Worm (Caenorhabditis elegans) whole organism, L1 larva: ENCODE data around the gene R02F2.7.

Source experiments
- C16A3.4 ChIP-seq: fragments of 150-350 bp; optimal IDR thresholded peaks from 2 replicates; lab custom pipeline; 2014; ENCODE audit warnings: missing biosample characterization, missing genetic modification characterization
- C34B4.2 ChIP-seq: sonication (generic microtip); optimal IDR thresholded peaks from 2 replicates; lab custom pipeline; 2017; ENCODE audit warnings: mild to moderate bottlenecking, missing genetic modification characterization, missing compliant biosample characterization
- F16B12.6 ChIP-seq: fragments of 150-350 bp; optimal IDR thresholded peaks from 2 replicates; lab custom pipeline; 2014; ENCODE audit warnings: missing biosample characterization, missing genetic modification characterization
- aly-2 ChIP-seq: fragments of 150-350 bp; optimal IDR thresholded peaks from 2 replicates; lab custom pipeline; 2014; ENCODE audit warnings: missing biosample characterization, missing genetic modification characterization
- ama-1 ChIP-seq: fragments of 150-350 bp; optimal IDR thresholded peaks from 2 replicates; lab custom pipeline; 2014
- ceh-63 ChIP-seq: fragments of 200-800 bp; sonication (Bioruptor generic); optimal IDR thresholded peaks from 2 replicates; lab custom pipeline; 2018; ENCODE audit warnings: mild to moderate bottlenecking, missing genetic modification characterization, missing compliant biosample characterization
- ceh-82 ChIP-seq, 3 experiments: fragments of 150-350 bp in 1 of 3; sonication (generic microtip) in 2 of 3; optimal IDR thresholded peaks; 2 replicates each; lab custom pipeline; 2014 to 2017; ENCODE audit warnings: missing biosample characterization in 3 of 3, missing genetic modification characterization in 3 of 3
- ceh-88 ChIP-seq: fragments of 200-800 bp; sonication (Bioruptor generic); IDR thresholded peaks from 2 replicates; pipeline ENCODE4 v1.3.6; 2022; ENCODE audit warnings: missing genetic modification characterization, missing compliant biosample characterization
- ces-1 ChIP-seq: fragments of 150-350 bp; optimal IDR thresholded peaks from 2 replicates; lab custom pipeline; 2014; ENCODE audit warnings: missing biosample characterization, missing genetic modification reagents, missing genetic modification characterization
- dpl-1 ChIP-seq, 3 experiments: fragments of 150-350 bp in 2 of 3; sonication (generic microtip) in 1 of 3; optimal IDR thresholded peaks; 2 replicates each; lab custom pipeline; 2014 to 2017; ENCODE audit warnings: missing biosample characterization in 3 of 3, missing genetic modification characterization in 3 of 3, missing genetic modification reagents in 3 of 3
- efl-1 ChIP-seq, 4 experiments: fragments of 150-350 bp; optimal IDR thresholded peaks in 3 of 4; peaks in 1 of 4; 1 replicate in 1 of 4; 2 replicates in 3 of 4; lab custom pipeline; 2014; ENCODE audit warnings: missing biosample characterization in 2 of 4, missing genetic modification characterization in 2 of 4, missing genetic modification reagents in 2 of 4
- egl-27 ChIP-seq, 2 experiments: fragments of 150-350 bp in 1 of 2; sonication (generic microtip); optimal IDR thresholded peaks; 3 replicates each; lab custom pipeline; 2017 to 2018; ENCODE audit warnings: missing biosample characterization in 2 of 2, missing genetic modification characterization in 2 of 2, missing genetic modification reagents in 2 of 2
- elt-2 ChIP-seq: sonication (generic microtip); optimal IDR thresholded peaks from 2 replicates; lab custom pipeline; 2016; ENCODE audit warnings: missing genetic modification characterization, mild to moderate bottlenecking, inconsistent platforms, missing compliant biosample characterization, missing genetic modification reagents
- fkh-10 ChIP-seq: sonication (generic microtip); optimal IDR thresholded peaks from 2 replicates; lab custom pipeline; 2017; ENCODE audit warnings: missing biosample characterization, missing genetic modification reagents, missing genetic modification characterization
- fkh-4 ChIP-seq: sonication (generic microtip); optimal IDR thresholded peaks from 2 replicates; lab custom pipeline; 2016; ENCODE audit warnings: missing compliant biosample characterization, missing genetic modification characterization, borderline replicate concordance
- fkh-8 ChIP-seq: sonication (generic microtip); optimal IDR thresholded peaks from 2 replicates; lab custom pipeline; 2016; ENCODE audit warnings: mild to moderate bottlenecking, missing genetic modification characterization, missing compliant biosample characterization
- fos-1 ChIP-seq: fragments of 150-350 bp; optimal IDR thresholded peaks from 2 replicates; lab custom pipeline; 2014; ENCODE audit warnings: missing biosample characterization, missing genetic modification characterization
- irx-1 ChIP-seq: sonication (generic microtip); optimal IDR thresholded peaks from 2 replicates; lab custom pipeline; 2016; ENCODE audit warnings: missing genetic modification characterization, missing compliant biosample characterization
- lin-13 ChIP-seq: fragments of 150-350 bp; optimal IDR thresholded peaks from 2 replicates; lab custom pipeline; 2014; ENCODE audit warnings: missing biosample characterization, missing genetic modification reagents, missing genetic modification characterization
- lin-14 ChIP-seq: fragments of 200-800 bp; sonication (Bioruptor generic); optimal IDR thresholded peaks from 2 replicates; lab custom pipeline; 2018; ENCODE audit warnings: mild to moderate bottlenecking, missing genetic modification characterization, moderate library complexity, missing compliant biosample characterization
- lin-35 ChIP-seq, 2 experiments: fragments of 150-350 bp; optimal IDR thresholded peaks; 2 replicates each; lab custom pipeline; 2014; ENCODE audit warnings: missing biosample characterization in 2 of 2, missing genetic modification characterization in 2 of 2, missing genetic modification reagents in 2 of 2
- lir-3 ChIP-seq: sonication (generic microtip); optimal IDR thresholded peaks from 2 replicates; lab custom pipeline; 2016; ENCODE audit warnings: mild to moderate bottlenecking, missing genetic modification characterization, moderate library complexity, missing compliant biosample characterization; ENCODE audit not compliant: poor library complexity
- lsy-2 ChIP-seq, 2 experiments: fragments of 150-350 bp; optimal IDR thresholded peaks; 2 replicates each; lab custom pipeline; 2014; ENCODE audit warnings: missing biosample characterization in 2 of 2, missing genetic modification characterization in 2 of 2
- mdl-1 ChIP-seq, 2 experiments: fragments of 150-350 bp; optimal IDR thresholded peaks; 2 replicates each; lab custom pipeline; 2014 to 2017; ENCODE audit warnings: missing biosample characterization in 2 of 2, missing genetic modification characterization in 2 of 2, inconsistent platforms in 1 of 2
- mep-1 ChIP-seq: fragments of 150-350 bp; optimal IDR thresholded peaks from 2 replicates; lab custom pipeline; 2014; ENCODE audit warnings: missing biosample characterization, missing genetic modification characterization
- nhr-19 ChIP-seq: fragments of 200-800 bp; sonication (Bioruptor generic); conservative IDR thresholded peaks from 2 replicates; pipeline ENCODE4 v1.3.6; 2022; ENCODE audit warnings: missing genetic modification characterization, missing compliant biosample characterization
- nhr-237 ChIP-seq: fragments of 150-350 bp; optimal IDR thresholded peaks from 2 replicates; lab custom pipeline; 2014; ENCODE audit warnings: missing biosample characterization, missing genetic modification characterization
- nhr-47 ChIP-seq: sonication (generic microtip); optimal IDR thresholded peaks from 2 replicates; lab custom pipeline; 2016; ENCODE audit warnings: mild to moderate bottlenecking, missing genetic modification characterization, moderate library complexity, missing compliant biosample characterization
- nhr-71 ChIP-seq: sonication (generic microtip); optimal IDR thresholded peaks from 2 replicates; lab custom pipeline; 2016; ENCODE audit warnings: mild to moderate bottlenecking, missing genetic modification characterization, moderate library complexity, missing compliant biosample characterization
- nhr-76 ChIP-seq: sonication (generic microtip); optimal IDR thresholded peaks from 2 replicates; lab custom pipeline; 2017; ENCODE audit warnings: missing biosample characterization, missing genetic modification characterization
- nhr-77 ChIP-seq: fragments of 150-350 bp; optimal IDR thresholded peaks from 2 replicates; lab custom pipeline; 2014; ENCODE audit warnings: missing biosample characterization, missing genetic modification characterization
- nhr-85 ChIP-seq: sonication (generic microtip); peaks from one replicate; lab custom pipeline; 2016; ENCODE audit warnings: missing genetic modification characterization, inconsistent platforms, missing compliant biosample characterization
- pax-3 ChIP-seq: fragments of 200-800 bp; sonication (Bioruptor generic); optimal IDR thresholded peaks from 2 replicates; lab custom pipeline; 2018; ENCODE audit warnings: mild to moderate bottlenecking, missing genetic modification characterization, moderate library complexity, missing compliant biosample characterization
- skn-1 ChIP-seq: fragments of 150-350 bp; optimal IDR thresholded peaks from 2 replicates; lab custom pipeline; 2014; ENCODE audit warnings: missing biosample characterization, missing genetic modification characterization
- snpc-4 ChIP-seq: fragments of 150-350 bp; optimal IDR thresholded peaks from 2 replicates; lab custom pipeline; 2014; ENCODE audit warnings: missing biosample characterization, missing genetic modification characterization
- snu-23 ChIP-seq: sonication (generic microtip); optimal IDR thresholded peaks from 2 replicates; lab custom pipeline; 2016; ENCODE audit warnings: missing genetic modification characterization, missing compliant biosample characterization
- sup-37 ChIP-seq: fragments of 200-800 bp; sonication (Bioruptor generic); optimal IDR thresholded peaks from 2 replicates; lab custom pipeline; 2018; ENCODE audit warnings: mild to moderate bottlenecking, missing genetic modification characterization, missing compliant biosample characterization
- swsn-7 ChIP-seq: sonication (generic microtip); optimal IDR thresholded peaks from 2 replicates; lab custom pipeline; 2016; ENCODE audit warnings: missing genetic modification characterization, missing compliant biosample characterization
- tbx-2 ChIP-seq: sonication (generic microtip); optimal IDR thresholded peaks from 2 replicates; lab custom pipeline; 2016; ENCODE audit warnings: missing genetic modification characterization, missing compliant biosample characterization
- unc-130 ChIP-seq: fragments of 150-350 bp; optimal IDR thresholded peaks from 2 replicates; lab custom pipeline; 2017; ENCODE audit warnings: missing biosample characterization, missing genetic modification characterization, inconsistent platforms
- unc-30 ChIP-seq: sonication (generic microtip); optimal IDR thresholded peaks from 2 replicates; lab custom pipeline; 2017; ENCODE audit warnings: missing biosample characterization, missing genetic modification characterization
- unc-86 ChIP-seq: sonication (generic microtip); optimal IDR thresholded peaks from 2 replicates; lab custom pipeline; 2016; ENCODE audit warnings: missing genetic modification characterization, missing compliant biosample characterization
- xbp-1 ChIP-seq: sonication (generic microtip); optimal IDR thresholded peaks from 2 replicates; lab custom pipeline; 2016; ENCODE audit warnings: missing genetic modification characterization, missing compliant biosample characterization
- ztf-11 ChIP-seq, 2 experiments: sonication (generic microtip); optimal IDR thresholded peaks; 2 replicates each; lab custom pipeline; 2016 to 2017; ENCODE audit warnings: missing genetic modification characterization in 2 of 2, missing biosample characterization in 1 of 2, missing compliant biosample characterization in 1 of 2

R02F2.7 gene

ce11 chrIII:5505474-5506022 is 22.0 kb upstream of the R02F2.7 start:
- no peak for TF ChIP-seq unc-30
- no peak for TF ChIP-seq C16A3.4
- TF ChIP-seq ces-1: no peak
- TF ChIP-seq ztf-11 (tag; optimal IDR thresholded peaks at IDR 0.05; lab: Kevin White, UChicago): no peak
- TF ChIP-seq efl-1 (optimal IDR thresholded peaks at IDR 0.05; lab: Kevin White, UChicago): no peak
- peak in 1 of 2 experiments; percentile 90 for TF ChIP-seq efl-1 (GFP tag; optimal IDR thresholded peaks at IDR 0.05 in 1 of 2; lab: Kevin White, UChicago)
- TF ChIP-seq lir-3 (tag; lab: Kevin White, UChicago): peak; percentile 5
- TF ChIP-seq fkh-4 (tag; lab: Kevin White, UChicago): no peak
- no peak for TF ChIP-seq nhr-76 (tag; lab: Kevin White, UChicago)
- peak; percentile 76 for TF ChIP-seq aly-2 (tag; lab: Kevin White, UChicago)
- TF ChIP-seq, all 84 proteins: peak for 3

ce11 chrIII:5504725-5505473 is 21.3 kb upstream of the R02F2.7 start:
- TF ChIP-seq irx-1 (no peak), aly-2 (tag; lab: Kevin White, UChicago) (no peak), egl-27 (tag; optimal IDR thresholded peaks at IDR 0.05; lab: Kevin White, UChicago) (no peak), C34B4.2 (tag; lab: Kevin White, UChicago) (no peak), ceh-88 (no peak), nhr-85 (tag; lab: Kevin White, UChicago) (peak; percentile 64), efl-1 (optimal IDR thresholded peaks at IDR 0.05; lab: Kevin White, UChicago) (no peak), efl-1 (GFP tag; optimal IDR thresholded peaks at IDR 0.05 in 1 of 2; lab: Kevin White, UChicago) (peak in 1 of 2 experiments; percentile 92), swsn-7 (tag; lab: Kevin White, UChicago) (no peak), ama-1 (lab: Kevin White, UChicago) (peak; percentile 7), snpc-4 (no peak), fkh-10 (GFP tag; lab: Kevin White, UChicago) (no peak)

- TF ChIP-seq skn-1 (tag; lab: Kevin White, UChicago): peak; percentile 46
- TF ChIP-seq efl-1 (optimal IDR thresholded peaks at IDR 0.05; lab: Kevin White, UChicago): peak; percentile 62
- peak; percentile 57 to 96 for TF ChIP-seq efl-1 (GFP tag; optimal IDR thresholded peaks at IDR 0.05 in 1 of 2; lab: Kevin White, UChicago)
- TF ChIP-seq nhr-47 (tag; lab: Kevin White, UChicago): peak; percentile 64
- peak; percentile 90 for TF ChIP-seq nhr-85 (tag; lab: Kevin White, UChicago)
- TF ChIP-seq elt-2 (tag; lab: Kevin White, UChicago): no peak
- TF ChIP-seq tbx-2 (tag; lab: Kevin White, UChicago): no peak
- TF ChIP-seq lin-35 (GFP tag; optimal IDR thresholded peaks at IDR 0.05; lab: Kevin White, UChicago): peak; percentile 59 to 70
- TF ChIP-seq mdl-1 (tag; optimal IDR thresholded peaks at IDR 0.05; lab: Kevin White, UChicago): peak in 1 of 2 experiments; percentile 33
- TF ChIP-seq ceh-63 (GFP tag; lab: Kevin White, UChicago): no peak
- TF ChIP-seq nhr-77 (tag; lab: Kevin White, UChicago): peak; percentile 49
- peak; percentile 61 for TF ChIP-seq fos-1 (tag; lab: Kevin White, UChicago)
- peak; percentile 13 for TF ChIP-seq C16A3.4
- peak; percentile 26 to 64 (median 55) for TF ChIP-seq ceh-82 (tag; optimal IDR thresholded peaks at IDR 0.05; lab: Kevin White, UChicago)
- TF ChIP-seq nhr-71: peak; percentile 77
- peak; percentile 63 for TF ChIP-seq pax-3
- TF ChIP-seq nhr-76 (tag; lab: Kevin White, UChicago): no peak
- TF ChIP-seq lsy-2 (tag; optimal IDR thresholded peaks at IDR 0.05; lab: Kevin White, UChicago): peak; percentile 54 to 60
- TF ChIP-seq unc-86 (tag; lab: Kevin White, UChicago): no peak
- TF ChIP-seq fkh-8: peak; percentile 48
- peak; percentile 12 for TF ChIP-seq unc-130 (tag; lab: Kevin White, UChicago)
- peak; percentile 86 for TF ChIP-seq aly-2 (tag; lab: Kevin White, UChicago)
- TF ChIP-seq F16B12.6: no peak
- TF ChIP-seq swsn-7 (tag; lab: Kevin White, UChicago): peak; percentile 54
- peak; percentile 39 to 50 (median 40) for TF ChIP-seq dpl-1 (GFP tag; optimal IDR thresholded peaks at IDR 0.05; lab: Kevin White, UChicago)
- no peak for TF ChIP-seq fkh-4 (tag; lab: Kevin White, UChicago)
- TF ChIP-seq irx-1: peak; percentile 41
- TF ChIP-seq lin-13 (GFP tag; lab: Kevin White, UChicago): peak; percentile 54
- TF ChIP-seq nhr-237: peak; percentile 54
- TF ChIP-seq lin-14 (GFP tag; lab: Kevin White, UChicago): peak; percentile 83
- peak; percentile 86 for TF ChIP-seq mep-1
- peak; percentile 37 for TF ChIP-seq xbp-1 (tag; lab: Kevin White, UChicago)
- TF ChIP-seq ama-1 (lab: Kevin White, UChicago): peak; percentile 91
- peak; percentile 16 for TF ChIP-seq snpc-4
- TF ChIP-seq lir-3 (tag; lab: Kevin White, UChicago): peak; percentile 34
- no peak for TF ChIP-seq sup-37 (GFP tag; lab: Kevin White, UChicago)
- peak; percentile 38 for TF ChIP-seq nhr-19 (GFP tag; lab: Robert Waterston, UW)
- TF ChIP-seq snu-23 (GFP tag; lab: Kevin White, UChicago): peak; percentile 77
These were observed 20.6 kb upstream of the R02F2.7 start for ce11 chrIII:5504164-5504563.
